Worm (Caenorhabditis elegans): ENCODE data around the gene lys-4.

DNA sequence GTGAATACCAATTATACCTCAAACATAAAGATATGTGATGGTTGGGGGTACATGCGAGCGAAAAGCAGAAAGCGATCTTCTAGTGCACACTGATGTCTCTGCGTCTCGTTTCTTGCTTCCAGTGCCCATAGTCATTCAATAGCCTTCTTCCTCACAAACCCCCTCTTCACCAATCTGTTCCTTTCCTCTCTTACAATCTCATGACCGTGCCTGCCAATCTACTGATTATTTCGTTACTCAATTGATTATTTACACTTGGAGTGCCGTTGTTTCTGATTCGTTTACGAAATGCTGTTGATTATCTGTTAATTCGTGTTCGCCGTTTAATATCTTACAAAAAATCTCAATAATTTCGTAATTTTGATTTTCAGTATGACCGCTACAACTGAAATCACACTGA is 38.1 kb downstream of the lys-4 start:
- peak; percentile 17 for TF ChIP-seq hlh-11 (tag; optimal IDR thresholded peaks at IDR 0.05)
- TF ChIP-seq fkh-10 (GFP tag; optimal IDR thresholded peaks at IDR 0.05) = no peak
- no peak for TF ChIP-seq daf-8 (GFP tag; IDR thresholded peaks at IDR 0.05)
- TF ChIP-seq pqm-1 (tag; optimal IDR thresholded peaks at IDR 0.05) = no peak
- no peak for TF ChIP-seq nhr-10 (tag; optimal IDR thresholded peaks at IDR 0.05)
- TF ChIP-seq spr-3 (GFP tag; optimal IDR thresholded peaks at IDR 0.05) = no peak

Measured in whole organism, L4 larva.